Worm (Caenorhabditis elegans) whole organism, L4/young adult: ENCODE results near the gene rpl-10.

Source experiments
- dao-5 ChIP-seq: sonication (generic microtip); optimal IDR thresholded peaks from 2 replicates; lab custom pipeline; 2016; ENCODE audit warnings: missing genotype, missing genetic modification characterization, moderate library complexity, missing compliant biosample characterization
- him-1 ChIP-seq: sonication (generic microtip); optimal IDR thresholded peaks from 2 replicates; lab custom pipeline; 2016; ENCODE audit warnings: missing genotype, missing genetic modification reagents, missing genetic modification characterization, missing compliant biosample characterization

- no peak for TF ChIP-seq him-1 (tag; lab: Kevin White, UChicago)
- no peak for TF ChIP-seq dao-5 (tag; lab: Kevin White, UChicago)
These were observed 31.6 kb upstream of the rpl-10 start, which contains the start of gene lron-4 for ce11 chrII:8112063-8112462.
